Worm (Caenorhabditis elegans) whole organism, L1 larva: ENCODE results near the gene R07D5.2.

ENCODE experiments used
- elt-3 ChIP-seq, 6 experiments: fragments of 150-350 bp in 1 of 6; sonication (generic microtip); optimal IDR thresholded peaks; 2 replicates each; lab custom pipeline; 2017 to 2018; ENCODE audit warnings: missing biosample characterization in 6 of 6, missing genetic modification characterization in 6 of 6, inconsistent platforms in 1 of 6
- lin-13 ChIP-seq: fragments of 150-350 bp; optimal IDR thresholded peaks from 2 replicates; lab custom pipeline; 2014; ENCODE audit warnings: missing biosample characterization, missing genetic modification reagents, missing genetic modification characterization
- mdl-1 ChIP-seq, 2 experiments: fragments of 150-350 bp; optimal IDR thresholded peaks; 2 replicates each; lab custom pipeline; 2014 to 2017; ENCODE audit warnings: missing biosample characterization in 2 of 2, missing genetic modification characterization in 2 of 2, inconsistent platforms in 1 of 2
- snpc-4 ChIP-seq: fragments of 150-350 bp; optimal IDR thresholded peaks from 2 replicates; lab custom pipeline; 2014; ENCODE audit warnings: missing biosample characterization, missing genetic modification characterization
- tlp-1 ChIP-seq: fragments of 150-350 bp; optimal IDR thresholded peaks from 2 replicates; lab custom pipeline; 2014; ENCODE audit warnings: missing biosample characterization, missing genetic modification characterization
- unc-130 ChIP-seq: fragments of 150-350 bp; optimal IDR thresholded peaks from 2 replicates; lab custom pipeline; 2017; ENCODE audit warnings: missing biosample characterization, missing genetic modification characterization, inconsistent platforms
- zip-4 ChIP-seq: fragments of 200-800 bp; sonication (Bioruptor generic); optimal IDR thresholded peaks from 2 replicates; lab custom pipeline; 2018; ENCODE audit warnings: mild to moderate bottlenecking, missing genetic modification characterization, moderate library complexity, missing compliant biosample characterization

DNA sequence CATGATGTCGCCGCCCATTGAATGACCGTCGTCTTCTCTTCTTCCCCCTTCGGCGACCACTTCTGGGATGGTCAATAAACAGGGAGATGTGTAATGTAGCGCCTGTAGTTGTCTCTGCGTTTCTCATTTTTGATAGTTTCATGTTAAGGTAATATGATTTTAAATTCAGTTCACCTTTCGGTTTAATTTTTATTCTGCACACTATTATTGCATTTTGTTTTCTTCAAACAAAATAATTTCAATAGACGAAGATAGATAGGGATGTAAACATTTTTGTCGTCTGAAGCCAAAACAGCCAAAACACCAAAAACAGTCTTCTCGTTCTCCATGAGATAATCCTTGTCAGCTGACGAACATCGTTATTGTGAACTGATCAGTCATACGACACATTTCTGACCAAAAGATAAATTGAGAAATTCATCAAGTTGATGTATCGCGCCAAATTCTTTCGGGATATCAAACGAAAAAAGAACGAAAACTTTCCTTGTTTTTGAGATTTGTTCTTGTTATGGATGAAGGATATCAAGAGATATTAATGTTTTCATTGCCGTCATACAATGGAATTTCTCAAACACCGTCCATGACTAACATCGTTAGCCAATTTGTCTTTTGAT is 42.4 kb upstream of the R07D5.2 start, which contains the start of gene C11G10.1:
- no peak for TF ChIP-seq tlp-1 (tag; lab: Kevin White, UChicago)
- no peak for TF ChIP-seq unc-130
- TF ChIP-seq snpc-4 (tag; lab: Kevin White, UChicago), result no peak
- TF ChIP-seq mdl-1 (tag; optimal IDR thresholded peaks at IDR 0.05; lab: Kevin White, UChicago), result no peak
- TF ChIP-seq zip-4 (GFP tag; lab: Kevin White, UChicago), result no peak
- TF ChIP-seq elt-3 (tag; optimal IDR thresholded peaks at IDR 0.05; lab: Kevin White, UChicago), result peak in 2 of 6 experiments; percentile 38 to 78
- no peak for TF ChIP-seq lin-13 (GFP tag; lab: Kevin White, UChicago)
